Worm (Caenorhabditis elegans) whole organism, L3 larva: ENCODE measurements around the gene K09C4.2.

Experiments used
- ZK546.5 ChIP-seq: sonication (generic microtip); optimal IDR thresholded peaks from 2 replicates; lab custom pipeline; 2017; ENCODE audit warnings: missing biosample characterization, missing genetic modification characterization
- aly-2 ChIP-seq: fragments of 150-350 bp; optimal IDR thresholded peaks from 2 replicates; lab custom pipeline; 2014; ENCODE audit warnings: missing biosample characterization, missing genetic modification characterization
- ama-1 ChIP-seq: fragments of 150-350 bp; optimal IDR thresholded peaks from 2 replicates; lab custom pipeline; 2018
- ceh-16 ChIP-seq: sonication (generic microtip); optimal IDR thresholded peaks from 2 replicates; lab custom pipeline; 2017; ENCODE audit warnings: missing biosample characterization, missing genetic modification characterization
- ceh-28 ChIP-seq: fragments of 150-350 bp; optimal IDR thresholded peaks from 2 replicates; lab custom pipeline; 2014; ENCODE audit warnings: missing biosample characterization, missing genetic modification reagents, missing genetic modification characterization
- ceh-82 ChIP-seq: fragments of 150-350 bp; optimal IDR thresholded peaks from 2 replicates; lab custom pipeline; 2014; ENCODE audit warnings: missing biosample characterization, missing genetic modification characterization
- ceh-9 ChIP-seq: sonication (generic microtip); optimal IDR thresholded peaks from 2 replicates; lab custom pipeline; 2018; ENCODE audit warnings: missing biosample characterization, missing genetic modification characterization
- daf-12 ChIP-seq: fragments of 150-350 bp; optimal IDR thresholded peaks from 2 replicates; lab custom pipeline; 2014; ENCODE audit warnings: missing biosample characterization, missing genetic modification reagents, missing genetic modification characterization
- egl-27 ChIP-seq: sonication (generic microtip); optimal IDR thresholded peaks from 4 replicates; lab custom pipeline; 2017; ENCODE audit warnings: missing biosample characterization, missing genetic modification reagents, missing genetic modification characterization
- egl-5 ChIP-seq: fragments of 150-350 bp; optimal IDR thresholded peaks from 2 replicates; lab custom pipeline; 2017; ENCODE audit warnings: missing biosample characterization, missing genetic modification reagents, missing genetic modification characterization, inconsistent platforms
- elt-1 ChIP-seq: fragments of 150-350 bp; optimal IDR thresholded peaks from 2 replicates; lab custom pipeline; 2014; ENCODE audit warnings: missing biosample characterization, missing genetic modification characterization
- elt-2 ChIP-seq: sonication (generic microtip); optimal IDR thresholded peaks from 2 replicates; lab custom pipeline; 2016; ENCODE audit warnings: missing genetic modification reagents, mild to moderate bottlenecking, missing genetic modification characterization, missing compliant biosample characterization
- elt-3 ChIP-seq, 3 experiments: fragments of 150-350 bp in 1 of 3; sonication (generic microtip) in 2 of 3; optimal IDR thresholded peaks; 2 replicates in 2 of 3; 4 replicates in 1 of 3; lab custom pipeline; 2014 to 2017; ENCODE audit warnings: missing biosample characterization in 3 of 3, missing genetic modification characterization in 3 of 3
- eor-1 ChIP-seq, 2 experiments: fragments of 150-350 bp; optimal IDR thresholded peaks; 2 replicates each; lab custom pipeline; 2014 to 2018; ENCODE audit warnings: missing biosample characterization in 2 of 2, missing genetic modification characterization in 2 of 2
- fos-1 ChIP-seq: fragments of 150-350 bp; optimal IDR thresholded peaks from 2 replicates; lab custom pipeline; 2014; ENCODE audit warnings: missing biosample characterization, missing genetic modification characterization
- jun-1 ChIP-seq: fragments of 150-350 bp; optimal IDR thresholded peaks from 2 replicates; lab custom pipeline; 2014; ENCODE audit warnings: missing biosample characterization, missing genetic modification reagents, missing genetic modification characterization
- lin-15B ChIP-seq: fragments of 150-350 bp; optimal IDR thresholded peaks from 2 replicates; lab custom pipeline; 2014; ENCODE audit warnings: missing biosample characterization, missing genetic modification characterization
- lsy-12 ChIP-seq: sonication (generic microtip); optimal IDR thresholded peaks from 2 replicates; lab custom pipeline; 2016; ENCODE audit warnings: mild to moderate bottlenecking, missing genetic modification characterization, missing compliant biosample characterization
- mdl-1 ChIP-seq: fragments of 150-350 bp; optimal IDR thresholded peaks from 2 replicates; lab custom pipeline; 2014; ENCODE audit warnings: missing biosample characterization, missing genetic modification characterization
- nfya-1 ChIP-seq: sonication (generic microtip); optimal IDR thresholded peaks from 2 replicates; lab custom pipeline; 2017; ENCODE audit warnings: missing genetic modification characterization, mild to moderate bottlenecking, missing compliant biosample characterization, antibody characterized with exemption, moderate library complexity; ENCODE audit not compliant: insufficient read depth
- nhr-11 ChIP-seq: fragments of 150-350 bp; optimal IDR thresholded peaks from 2 replicates; lab custom pipeline; 2014; ENCODE audit warnings: missing biosample characterization, missing genetic modification characterization
- nhr-12 ChIP-seq: fragments of 150-350 bp; optimal IDR thresholded peaks from 2 replicates; lab custom pipeline; 2014; ENCODE audit warnings: missing biosample characterization, missing genetic modification characterization
- nhr-23 ChIP-seq: fragments of 150-350 bp; optimal IDR thresholded peaks from 2 replicates; lab custom pipeline; 2014; ENCODE audit warnings: missing biosample characterization, missing genetic modification reagents, missing genetic modification characterization
- nhr-237 ChIP-seq: fragments of 150-350 bp; optimal IDR thresholded peaks from 2 replicates; lab custom pipeline; 2014; ENCODE audit warnings: missing biosample characterization, missing genetic modification characterization
- nhr-28 ChIP-seq: fragments of 150-350 bp; optimal IDR thresholded peaks from 2 replicates; lab custom pipeline; 2014; ENCODE audit warnings: missing biosample characterization, missing genetic modification characterization
- nhr-67 ChIP-seq: fragments of 150-350 bp; optimal IDR thresholded peaks from 2 replicates; lab custom pipeline; 2014; ENCODE audit warnings: missing biosample characterization, missing genetic modification characterization
- nhr-76 ChIP-seq: fragments of 150-350 bp; sonication (generic microtip); optimal IDR thresholded peaks from 5 replicates; lab custom pipeline; 2014; ENCODE audit warnings: missing biosample characterization, missing genetic modification characterization
- pha-4 ChIP-seq: fragments of 150-350 bp; optimal IDR thresholded peaks from 2 replicates; lab custom pipeline; 2014; ENCODE audit warnings: missing biosample characterization, missing genetic modification reagents, missing genetic modification characterization
- pqm-1 ChIP-seq: fragments of 150-350 bp; optimal IDR thresholded peaks from 2 replicates; lab custom pipeline; 2017; ENCODE audit warnings: missing biosample characterization, missing genetic modification characterization, inconsistent platforms
- sea-2 ChIP-seq: fragments of 150-350 bp; sonication (generic microtip); optimal IDR thresholded peaks from 4 replicates; lab custom pipeline; 2014; ENCODE audit warnings: missing biosample characterization, missing genetic modification reagents, missing genetic modification characterization
- skn-1 ChIP-seq: fragments of 150-350 bp; optimal IDR thresholded peaks from 2 replicates; lab custom pipeline; 2014; ENCODE audit warnings: missing biosample characterization, missing genetic modification characterization
- snpc-4 ChIP-seq: fragments of 150-350 bp; optimal IDR thresholded peaks from 2 replicates; lab custom pipeline; 2014; ENCODE audit warnings: missing biosample characterization, missing genetic modification characterization
- tbx-2 ChIP-seq: sonication (generic microtip); optimal IDR thresholded peaks from 2 replicates; lab custom pipeline; 2016; ENCODE audit warnings: mild to moderate bottlenecking, missing genetic modification characterization, missing compliant biosample characterization
- unc-39 ChIP-seq: sonication (generic microtip); optimal IDR thresholded peaks from 4 replicates; lab custom pipeline; 2017; ENCODE audit warnings: missing biosample characterization, missing genetic modification characterization
- unc-62 ChIP-seq: fragments of 150-350 bp; sonication (generic microtip); optimal IDR thresholded peaks from 4 replicates; lab custom pipeline; 2014; ENCODE audit warnings: missing biosample characterization, missing genetic modification reagents, missing genetic modification characterization
- ztf-11 ChIP-seq: fragments of 150-350 bp; optimal IDR thresholded peaks from 2 replicates; lab custom pipeline; 2014; ENCODE audit warnings: missing biosample characterization, missing genetic modification characterization

The K09C4.2 gene

ce11 chrX:3280130-3280529 lies 16.2 kb upstream of the K09C4.2 start, which contains the start of gene K09C4.10:
Gene K09C4.10, minus strand, starts transcription at chrX:3280230.
- TF ChIP-seq nfya-1 (tag; lab: Kevin White, UChicago) (no peak), unc-62 (GFP tag; lab: Kevin White, UChicago) (no peak), mdl-1 (no peak), nhr-12 (tag; lab: Kevin White, UChicago) (no peak), tbx-2 (tag; lab: Kevin White, UChicago) (no peak), nhr-23 (tag; lab: Kevin White, UChicago) (no peak)

- TF ChIP-seq pqm-1 (tag; lab: Kevin White, UChicago) (peak; percentile 30), nhr-28 (no peak), egl-27 (tag; lab: Kevin White, UChicago) (no peak), snpc-4 (tag; lab: Kevin White, UChicago) (no peak), elt-2 (peak; percentile 49), nhr-11 (no peak), daf-12 (tag; lab: Kevin White, UChicago) (no peak), aly-2 (tag; lab: Kevin White, UChicago) (no peak), egl-5 (tag; lab: Kevin White, UChicago) (no peak), ztf-11 (tag; lab: Kevin White, UChicago) (no peak), ceh-82 (tag; lab: Kevin White, UChicago) (no peak), mdl-1 (no peak), pha-4 (tag; lab: Kevin White, UChicago) (peak; percentile 11), elt-3 (tag; optimal IDR thresholded peaks at IDR 0.05; lab: Kevin White, UChicago) (no peak), ZK546.5 (tag; lab: Kevin White, UChicago) (no peak), nhr-237 (tag; lab: Kevin White, UChicago) (no peak), nhr-76 (no peak), sea-2 (GFP tag; lab: Kevin White, UChicago) (no peak), eor-1 (tag; optimal IDR thresholded peaks at IDR 0.05; lab: Kevin White, UChicago) (no peak), ceh-16 (no peak), unc-62 (GFP tag; lab: Kevin White, UChicago) (no peak), nhr-23 (tag; lab: Kevin White, UChicago) (no peak), nhr-67 (tag; lab: Kevin White, UChicago) (no peak)
These were observed 14.0 kb upstream of the K09C4.2 start, which contains the start of gene K09C4.5 for ce11 chrX:3282306-3282705. Gene K09C4.5, plus strand, starts transcription at chrX:3282631.

ce11 chrX:3283189-3283588 lies 13.1 kb upstream of the K09C4.2 start:
- TF ChIP-seq elt-2 (peak; percentile 79), jun-1 (tag; lab: Kevin White, UChicago) (peak; percentile 19), ama-1 (lab: Kevin White, UChicago) (no peak), ceh-28 (tag; lab: Kevin White, UChicago) (no peak), pqm-1 (tag; lab: Kevin White, UChicago) (peak; percentile 55), pha-4 (tag; lab: Kevin White, UChicago) (peak; percentile 12)

ce11 chrX:3284967-3285366 lies 11.3 kb upstream of the K09C4.2 start:
- TF ChIP-seq unc-39 (tag; lab: Kevin White, UChicago) (no peak), egl-5 (tag; lab: Kevin White, UChicago) (no peak), skn-1 (tag; lab: Kevin White, UChicago) (no peak), ZK546.5 (tag; lab: Kevin White, UChicago) (no peak), lsy-12 (tag; lab: Kevin White, UChicago) (no peak), lin-15B (tag; lab: Kevin White, UChicago) (no peak), unc-62 (GFP tag; lab: Kevin White, UChicago) (no peak), elt-1 (no peak), ceh-9 (tag; lab: Kevin White, UChicago) (no peak), nhr-67 (tag; lab: Kevin White, UChicago) (no peak)

ce11 chrX:3285448-3285847 lies 10.8 kb upstream of the K09C4.2 start:
- TF ChIP-seq elt-2 = peak; percentile 78
- TF ChIP-seq fos-1 (tag; lab: Kevin White, UChicago) = no peak
- peak; percentile 92 for TF ChIP-seq pqm-1 (tag; lab: Kevin White, UChicago)
- TF ChIP-seq pha-4 (tag; lab: Kevin White, UChicago) = peak; percentile 58
- TF ChIP-seq, all 47 proteins: peak for 3
